Fruit fly (Drosophila melanogaster) whole organism, embryonic: Measurements from ENCODE around the gene CG43121.
A peak's percentile ranks its signal among the peaks of the same experiment; 100 is the strongest.

Experiments
- Adf1 ChIP-seq: fragments of 200-800 bp; sonication (Bioruptor generic); IDR thresholded peaks from 2 replicates; pipeline ENCODE4 v1.3.6; 2022; ENCODE audit warnings: missing biosample characterization, missing genetic modification characterization
- Atf3 ChIP-seq: fragments of 200-800 bp; sonication (Bioruptor generic); optimal IDR thresholded peaks from 3 replicates; lab custom pipeline; 2016; ENCODE audit warnings: missing biosample characterization, missing genetic modification characterization
- Awh ChIP-seq: fragments of 200-800 bp; sonication (Bioruptor generic); IDR thresholded peaks from 2 replicates; pipeline ENCODE4, ENCODE4 v1.3.6; 2022; ENCODE audit warnings: missing biosample characterization, missing genetic modification characterization
- CG10431 ChIP-seq: fragments of 200-800 bp; sonication (Bioruptor generic); optimal IDR thresholded peaks from 3 replicates; lab custom pipeline; 2018; ENCODE audit warnings: missing biosample characterization, mild to moderate bottlenecking, missing genetic modification characterization
- CG10979 ChIP-seq: fragments of 200-800 bp; sonication (Bioruptor generic); optimal IDR thresholded peaks from 2 replicates; lab custom pipeline; 2018; ENCODE audit warnings: missing biosample characterization, mild to moderate bottlenecking, missing genetic modification characterization, moderate library complexity
- CG11247 ChIP-seq: fragments of 200-800 bp; sonication (Bioruptor generic); IDR thresholded peaks from 2 replicates; pipeline ENCODE4 v1.3.6; 2022; ENCODE audit warnings: missing biosample characterization, missing genetic modification characterization
- CG12155 ChIP-seq: fragments of 200-800 bp; sonication (Bioruptor generic); optimal IDR thresholded peaks from 3 replicates; lab custom pipeline; 2016; ENCODE audit warnings: missing biosample characterization, missing genetic modification characterization
- CG12299 ChIP-seq: fragments of 200-800 bp; sonication (Bioruptor generic); optimal IDR thresholded peaks from 2 replicates; lab custom pipeline; 2018; ENCODE audit warnings: missing biosample characterization, mild to moderate bottlenecking, missing genetic modification characterization
- CG1603 ChIP-seq: fragments of 200-800 bp; sonication (Bioruptor generic); optimal IDR thresholded peaks from 2 replicates; lab custom pipeline; 2019; ENCODE audit warnings: missing biosample characterization, mild to moderate bottlenecking, missing genetic modification characterization, moderate library complexity
- CG17912 ChIP-seq: fragments of 200-800 bp; sonication (Bioruptor generic); optimal IDR thresholded peaks from 2 replicates; lab custom pipeline; 2018; ENCODE audit warnings: missing biosample characterization, mild to moderate bottlenecking, missing genetic modification characterization
- CG31224 ChIP-seq: fragments of 200-800 bp; sonication (Bioruptor generic); IDR thresholded peaks from 2 replicates; pipeline ENCODE4 v1.3.6; 2022; ENCODE audit warnings: missing biosample characterization, missing genetic modification characterization
- CG31441 ChIP-seq: fragments of 200-800 bp; sonication (Bioruptor generic); IDR thresholded peaks from 2 replicates; pipeline ENCODE4 v1.3.6; 2022; ENCODE audit warnings: missing biosample characterization, missing genetic modification characterization
- CG4617 ChIP-seq: fragments of 200-800 bp; sonication (Bioruptor generic); optimal IDR thresholded peaks from 3 replicates; lab custom pipeline; 2016; ENCODE audit warnings: missing biosample characterization, missing genetic modification characterization, borderline replicate concordance
- CG4707 ChIP-seq: fragments of 200-800 bp; sonication (Bioruptor generic); optimal IDR thresholded peaks from 2 replicates; lab custom pipeline; 2018; ENCODE audit warnings: missing biosample characterization, mild to moderate bottlenecking, missing genetic modification characterization, moderate library complexity
- CG6689 ChIP-seq: fragments of 200-800 bp; sonication (Bioruptor generic); IDR thresholded peaks from 2 replicates; pipeline ENCODE4 v1.3.6; 2022; ENCODE audit warnings: missing biosample characterization, missing genetic modification characterization
- CG7928 ChIP-seq: fragments of 200-800 bp; sonication (Bioruptor generic); optimal IDR thresholded peaks from 2 replicates; lab custom pipeline; 2017; ENCODE audit warnings: missing biosample characterization, mild to moderate bottlenecking, missing genetic modification characterization
- CG8944 ChIP-seq: fragments of 200-800 bp; sonication (Bioruptor generic); optimal IDR thresholded peaks from 3 replicates; lab custom pipeline; 2016; ENCODE audit warnings: missing biosample characterization, missing genetic modification characterization
- CG9797 ChIP-seq: fragments of 200-800 bp; sonication (Bioruptor generic); optimal IDR thresholded peaks from 3 replicates; lab custom pipeline; 2018; ENCODE audit warnings: missing biosample characterization, mild to moderate bottlenecking, missing genetic modification characterization
- CoRest ChIP-seq: fragments of 200-800 bp; sonication (Bioruptor generic); optimal IDR thresholded peaks from 3 replicates; lab custom pipeline; 2018; ENCODE audit warnings: missing biosample characterization, mild to moderate bottlenecking, missing genetic modification characterization, moderate library complexity
- Dip3 ChIP-seq: fragments of 200-800 bp; sonication (Bioruptor generic); optimal IDR thresholded peaks from 3 replicates; lab custom pipeline; 2016; ENCODE audit warnings: missing biosample characterization, missing genetic modification characterization
- ERR ChIP-seq: fragments of 200-800 bp; sonication (Bioruptor generic); optimal IDR thresholded peaks from 2 replicates; lab custom pipeline; 2016; ENCODE audit warnings: missing biosample characterization, missing genetic modification characterization
- Med ChIP-seq: fragments of 200-800 bp; sonication (Bioruptor generic); peaks from one replicate; lab custom pipeline; 2016; ENCODE audit warnings: missing biosample characterization, missing genetic modification characterization, mild to moderate bottlenecking, inconsistent platforms, moderate library complexity
- Optix ChIP-seq: fragments of 200-800 bp; sonication (Bioruptor generic); IDR thresholded peaks from 3 replicates; pipeline ENCODE4 v1.3.6; 2022; ENCODE audit warnings: missing biosample characterization, missing genetic modification characterization
- Sox102F ChIP-seq: fragments of 200-800 bp; sonication (Bioruptor generic); optimal IDR thresholded peaks from 2 replicates; lab custom pipeline; 2018; ENCODE audit warnings: missing biosample characterization, mild to moderate bottlenecking, missing genetic modification characterization, moderate library complexity
- Stat92E ChIP-seq, 3 experiments: fragments of >200 bp in 2 of 3; fragments of 200-800 bp in 1 of 3; sonication (Bioruptor generic) in 1 of 3; optimal IDR thresholded peaks; 2 replicates each; lab custom pipeline; 2017 to 2019; ENCODE audit warnings: missing biosample characterization in 3 of 3, missing genetic modification characterization in 3 of 3, mild to moderate bottlenecking in 1 of 3, moderate library complexity in 1 of 3
- Xrp1 ChIP-seq: fragments of 200-800 bp; sonication (Bioruptor generic); IDR thresholded peaks from 2 replicates; pipeline ENCODE4 v1.3.6; 2022; ENCODE audit warnings: missing biosample characterization, missing genetic modification characterization
- btn ChIP-seq: fragments of 200-800 bp; sonication (Bioruptor generic); optimal IDR thresholded peaks from 2 replicates; lab custom pipeline; 2016; ENCODE audit warnings: missing biosample characterization, missing genetic modification characterization
- cg ChIP-seq: fragments of 200-800 bp; sonication (Bioruptor generic); optimal IDR thresholded peaks from 3 replicates; lab custom pipeline; 2019; ENCODE audit warnings: missing biosample characterization, mild to moderate bottlenecking, missing genetic modification characterization, moderate library complexity
- chif ChIP-seq, 2 experiments: fragments of 200-800 bp; sonication (Bioruptor generic); optimal IDR thresholded peaks; 3 replicates each; lab custom pipeline; 2016; ENCODE audit warnings: missing biosample characterization in 2 of 2, missing genetic modification characterization in 2 of 2
- eve ChIP-seq, 2 experiments: fragments of >200 bp; optimal IDR thresholded peaks; 2 replicates each; lab custom pipeline; 2017; ENCODE audit warnings: missing biosample characterization in 2 of 2, missing genetic modification characterization in 2 of 2
- ftz-f1 ChIP-seq: fragments of 200-800 bp; sonication (Bioruptor generic); optimal IDR thresholded peaks from 2 replicates; lab custom pipeline; 2016; ENCODE audit warnings: missing biosample characterization, missing genetic modification characterization
- h ChIP-seq: fragments of >200 bp; optimal IDR thresholded peaks from 2 replicates; lab custom pipeline; 2017
- her ChIP-seq: fragments of 200-800 bp; sonication (Bioruptor generic); optimal IDR thresholded peaks from 2 replicates; lab custom pipeline; 2016; ENCODE audit warnings: missing biosample characterization, missing genetic modification characterization
- inv ChIP-seq: fragments of 200-800 bp; sonication (Bioruptor generic); IDR thresholded peaks from 2 replicates; pipeline ENCODE4 v1.3.6; 2022; ENCODE audit warnings: missing biosample characterization, missing genetic modification characterization; ENCODE audit not compliant: partially characterized antibody
- jumu ChIP-seq: fragments of 200-800 bp; sonication (Bioruptor generic); optimal IDR thresholded peaks from 3 replicates; lab custom pipeline; 2016; ENCODE audit warnings: missing biosample characterization, missing genetic modification characterization
- nom ChIP-seq: fragments of 200-800 bp; sonication (Bioruptor generic); optimal IDR thresholded peaks from 2 replicates; lab custom pipeline; 2017; ENCODE audit warnings: missing biosample characterization, missing genetic modification characterization, mild to moderate bottlenecking, moderate library complexity, missing genetic modification reagents
- org-1 ChIP-seq: fragments of 200-800 bp; sonication (Bioruptor generic); optimal IDR thresholded peaks from 2 replicates; lab custom pipeline; 2017; ENCODE audit warnings: missing biosample characterization, missing genetic modification characterization
- p53 ChIP-seq: fragments of 200-800 bp; sonication (Bioruptor generic); optimal IDR thresholded peaks from 2 replicates; lab custom pipeline; 2016; ENCODE audit warnings: missing biosample characterization, missing genetic modification characterization
- pfk ChIP-seq: fragments of 200-800 bp; sonication (Bioruptor generic); optimal IDR thresholded peaks from 2 replicates; lab custom pipeline; 2018; ENCODE audit warnings: missing biosample characterization, mild to moderate bottlenecking, missing genetic modification characterization, moderate library complexity
- ranshi ChIP-seq: fragments of 200-800 bp; sonication (Bioruptor generic); IDR thresholded peaks from 2 replicates; pipeline ENCODE4 v1.3.6; 2022; ENCODE audit warnings: missing biosample characterization, missing genetic modification characterization
- ro ChIP-seq: fragments of 200-800 bp; sonication (Bioruptor generic); IDR thresholded peaks from 2 replicates; pipeline ENCODE4 v1.3.6; 2022; ENCODE audit warnings: missing biosample characterization, missing genetic modification characterization
- run ChIP-seq: fragments of 200-800 bp; sonication (Bioruptor generic); optimal IDR thresholded peaks from 3 replicates; lab custom pipeline; 2018; ENCODE audit warnings: missing biosample characterization, mild to moderate bottlenecking, missing genetic modification characterization
- salm ChIP-seq: fragments of 200-800 bp; sonication (Bioruptor generic); optimal IDR thresholded peaks from 2 replicates; lab custom pipeline; 2018; ENCODE audit warnings: missing biosample characterization, mild to moderate bottlenecking, missing genetic modification characterization
- sd ChIP-seq: fragments of 200-800 bp; sonication (Bioruptor generic); optimal IDR thresholded peaks from 3 replicates; lab custom pipeline; 2018; ENCODE audit warnings: missing biosample characterization, mild to moderate bottlenecking, missing genetic modification characterization, moderate library complexity
- sim ChIP-seq: fragments of 200-800 bp; sonication (Bioruptor generic); IDR thresholded peaks from 2 replicates; pipeline ENCODE4 v1.3.6; 2022; ENCODE audit warnings: missing biosample characterization, missing genetic modification characterization
- sima ChIP-seq: fragments of 200-800 bp; sonication (Bioruptor generic); optimal IDR thresholded peaks from 2 replicates; lab custom pipeline; 2016; ENCODE audit warnings: missing biosample characterization, missing genetic modification characterization
- sna ChIP-seq: fragments of 200-800 bp; sonication (Bioruptor generic); IDR thresholded peaks from 2 replicates; pipeline ENCODE4 v1.3.6; 2022; ENCODE audit warnings: missing biosample characterization, missing genetic modification characterization; ENCODE audit not compliant: partially characterized antibody
- so ChIP-seq: fragments of 200-800 bp; sonication (Bioruptor generic); IDR thresholded peaks from 3 replicates; pipeline ENCODE4 v1.3.6; 2022; ENCODE audit warnings: missing biosample characterization, missing genetic modification characterization
- tap ChIP-seq: fragments of 200-800 bp; optimal IDR thresholded peaks from 3 replicates; lab custom pipeline; 2019; ENCODE audit warnings: missing biosample characterization, mild to moderate bottlenecking, missing genetic modification characterization, moderate library complexity
- yki ChIP-seq: fragments of >200 bp; optimal IDR thresholded peaks from 3 replicates; lab custom pipeline; 2018
- zf30C ChIP-seq: fragments of 200-800 bp; sonication (Bioruptor generic); optimal IDR thresholded peaks from 3 replicates; lab custom pipeline; 2018; ENCODE audit warnings: missing biosample characterization, mild to moderate bottlenecking, missing genetic modification characterization

Gene CG43121

DNA sequence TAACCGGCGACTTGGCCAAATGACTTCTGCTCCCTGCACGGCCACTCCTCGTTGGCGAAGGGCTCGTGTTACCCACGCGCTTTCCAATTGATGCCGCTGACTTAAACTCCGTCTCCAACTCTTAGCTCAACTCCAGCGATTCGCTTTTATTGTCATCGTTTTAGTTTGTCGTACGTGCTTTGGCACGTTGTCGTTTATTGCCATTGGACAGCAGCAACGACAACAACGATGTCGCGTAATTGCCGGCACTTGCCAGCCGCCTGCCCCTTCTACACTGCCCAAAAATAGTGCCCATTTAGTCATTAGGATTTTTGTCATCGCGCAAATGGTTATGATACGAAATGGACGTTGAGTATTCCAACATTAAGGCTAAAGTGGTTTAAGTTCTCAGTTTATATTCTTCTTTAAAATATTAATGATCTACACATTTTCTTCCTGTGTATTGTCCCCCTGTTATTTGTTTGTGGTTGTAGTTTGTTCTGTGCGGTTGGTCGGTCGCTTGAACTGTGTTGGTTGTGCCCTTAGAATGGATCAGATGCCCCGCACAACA is 6.4 kb downstream of the CG43121 start (continued):
- TF ChIP-seq Optix (GFP tag; lab: Robert Waterston, UW) (peak; percentile 89), pfk (GFP tag; lab: Kevin White, UChicago) (no peak), run (tag; lab: Kevin White, UChicago) (peak; percentile 84), Sox102F (peak; percentile 91), Med (peak; percentile 99), CG6689 (peak; percentile 87), p53 (GFP tag; lab: Kevin White, UChicago) (peak; percentile 51), inv (GFP tag; lab: Robert Waterston, UW) (no peak), Stat92E (GFP tag; optimal IDR thresholded peaks at IDR 0.05; lab: Kevin White, UChicago) (peak in 1 of 3 experiments; percentile 60), sna (GFP tag; lab: Robert Waterston, UW) (no peak), CG8944 (GFP tag; lab: Kevin White, UChicago) (peak; percentile 85), nom (GFP tag; lab: Kevin White, UChicago) (peak; percentile 76), CoRest (tag; lab: Kevin White, UChicago) (peak; percentile 91), salm (tag; lab: Kevin White, UChicago) (peak; percentile 81), CG10431 (GFP tag; lab: Kevin White, UChicago) (peak; percentile 80), CG9797 (GFP tag; lab: Kevin White, UChicago) (peak; percentile 25), Dip3 (peak; percentile 79), eve (GFP tag; optimal IDR thresholded peaks at IDR 0.05; lab: Kevin White, UChicago) (peak in 1 of 2 experiments; percentile 95), sima (peak; percentile 72), Adf1 (no peak), tap (tag; lab: Kevin White, UChicago) (peak; percentile 89), CG31224 (GFP tag; lab: Robert Waterston, UW) (peak; percentile 68), ERR (GFP tag; lab: Kevin White, UChicago) (peak; percentile 79), Awh (GFP tag; lab: Robert Waterston, UW) (peak; percentile 84), cg (GFP tag; lab: Kevin White, UChicago) (no peak), jumu (GFP tag; lab: Kevin White, UChicago) (peak; percentile 83), so (GFP tag; lab: Robert Waterston, UW) (peak; percentile 85), zf30C (GFP tag; lab: Kevin White, UChicago) (peak; percentile 84), sim (peak; percentile 58; the same call in 1 of the 2 replicates), yki (lab: Kevin White, UChicago) (no peak), CG1603 (tag; lab: Kevin White, UChicago) (peak; percentile 91), sd (tag; lab: Kevin White, UChicago) (peak; percentile 64), CG31441 (GFP tag; lab: Robert Waterston, UW) (peak; percentile 93), ranshi (GFP tag; lab: Robert Waterston, UW) (peak; percentile 82), btn (GFP tag; lab: Kevin White, UChicago) (peak; percentile 88), ftz-f1 (GFP tag; lab: Kevin White, UChicago) (peak; percentile 21), CG4707 (GFP tag; lab: Kevin White, UChicago) (peak; percentile 86), CG11247 (peak; percentile 82), Xrp1 (GFP tag; lab: Robert Waterston, UW) (peak; percentile 95), CG7928 (GFP tag; lab: Kevin White, UChicago) (peak; percentile 51), h (lab: Kevin White, UChicago) (no peak), CG17912 (GFP tag; lab: Kevin White, UChicago) (peak; percentile 68), CG4617 (GFP tag; lab: Kevin White, UChicago) (peak; percentile 65), CG12299 (tag; lab: Kevin White, UChicago) (peak; percentile 85), CG12155 (GFP tag; lab: Kevin White, UChicago) (peak; percentile 84), Atf3 (GFP tag; lab: Kevin White, UChicago) (peak; percentile 88), ro (GFP tag; lab: Robert Waterston, UW) (peak; percentile 48; the same call in 1 of the 2 replicates), chif (GFP tag; optimal IDR thresholded peaks at IDR 0.05; lab: Kevin White, UChicago) (peak; percentile 92 to 94), CG10979 (tag; lab: Kevin White, UChicago) (peak; percentile 83), org-1 (GFP tag; lab: Kevin White, UChicago) (peak; percentile 83), her (GFP tag; lab: Kevin White, UChicago) (peak; percentile 79)
